Worm (Caenorhabditis elegans) whole organism, L1 larva: ENCODE data around the gene Y38F1A.2.

Experiments used
- C16A3.4 ChIP-seq: fragments of 150-350 bp; optimal IDR thresholded peaks from 2 replicates; lab custom pipeline; 2014; ENCODE audit warnings: missing biosample characterization, missing genetic modification characterization
- C34B4.2 ChIP-seq: sonication (generic microtip); optimal IDR thresholded peaks from 2 replicates; lab custom pipeline; 2017; ENCODE audit warnings: mild to moderate bottlenecking, missing genetic modification characterization, missing compliant biosample characterization
- F16B12.6 ChIP-seq: fragments of 150-350 bp; optimal IDR thresholded peaks from 2 replicates; lab custom pipeline; 2014; ENCODE audit warnings: missing biosample characterization, missing genetic modification characterization
- aha-1 ChIP-seq: fragments of 150-350 bp; optimal IDR thresholded peaks from 2 replicates; lab custom pipeline; 2014; ENCODE audit warnings: missing biosample characterization, missing genetic modification characterization
- alr-1 ChIP-seq: fragments of 200-800 bp; sonication (Bioruptor generic); optimal IDR thresholded peaks from 2 replicates; lab custom pipeline; 2018; ENCODE audit warnings: borderline replicate concordance, mild to moderate bottlenecking, missing genetic modification characterization, missing compliant biosample characterization
- aly-2 ChIP-seq: fragments of 150-350 bp; optimal IDR thresholded peaks from 2 replicates; lab custom pipeline; 2014; ENCODE audit warnings: missing biosample characterization, missing genetic modification characterization
- ceh-63 ChIP-seq: fragments of 200-800 bp; sonication (Bioruptor generic); optimal IDR thresholded peaks from 2 replicates; lab custom pipeline; 2018; ENCODE audit warnings: mild to moderate bottlenecking, missing genetic modification characterization, missing compliant biosample characterization
- ceh-82 ChIP-seq, 3 experiments: fragments of 150-350 bp in 1 of 3; sonication (generic microtip) in 2 of 3; optimal IDR thresholded peaks; 2 replicates each; lab custom pipeline; 2014 to 2017; ENCODE audit warnings: missing biosample characterization in 3 of 3, missing genetic modification characterization in 3 of 3
- ceh-90 ChIP-seq: sonication (generic microtip); optimal IDR thresholded peaks from 2 replicates; lab custom pipeline; 2016; ENCODE audit warnings: missing genetic modification characterization, missing compliant biosample characterization
- ces-1 ChIP-seq: fragments of 150-350 bp; optimal IDR thresholded peaks from 2 replicates; lab custom pipeline; 2014; ENCODE audit warnings: missing biosample characterization, missing genetic modification reagents, missing genetic modification characterization
- dpl-1 ChIP-seq, 3 experiments: fragments of 150-350 bp in 2 of 3; sonication (generic microtip) in 1 of 3; optimal IDR thresholded peaks; 2 replicates each; lab custom pipeline; 2014 to 2017; ENCODE audit warnings: missing biosample characterization in 3 of 3, missing genetic modification characterization in 3 of 3, missing genetic modification reagents in 3 of 3
- dsc-1 ChIP-seq: sonication (generic microtip); optimal IDR thresholded peaks from 2 replicates; lab custom pipeline; 2016; ENCODE audit warnings: mild to moderate bottlenecking, missing genetic modification characterization, missing compliant biosample characterization
- efl-1 ChIP-seq, 4 experiments: fragments of 150-350 bp; optimal IDR thresholded peaks in 3 of 4; peaks in 1 of 4; 1 replicate in 1 of 4; 2 replicates in 3 of 4; lab custom pipeline; 2014; ENCODE audit warnings: missing biosample characterization in 2 of 4, missing genetic modification characterization in 2 of 4, missing genetic modification reagents in 2 of 4
- efl-3 ChIP-seq: fragments of 200-800 bp; sonication (Bioruptor generic); optimal IDR thresholded peaks from 2 replicates; lab custom pipeline; 2018; ENCODE audit warnings: mild to moderate bottlenecking, missing genetic modification characterization, missing compliant biosample characterization
- egl-13 ChIP-seq: sonication (generic microtip); optimal IDR thresholded peaks from 2 replicates; lab custom pipeline; 2016; ENCODE audit warnings: missing genotype, missing genetic modification reagents, missing genetic modification characterization, missing compliant biosample characterization
- elt-3 ChIP-seq, 6 experiments: fragments of 150-350 bp in 1 of 6; sonication (generic microtip); optimal IDR thresholded peaks; 2 replicates each; lab custom pipeline; 2017 to 2018; ENCODE audit warnings: missing biosample characterization in 6 of 6, missing genetic modification characterization in 6 of 6, inconsistent platforms in 1 of 6
- ets-5 ChIP-seq: fragments of 200-800 bp; sonication (Bioruptor generic); IDR thresholded peaks from 2 replicates; pipeline ENCODE4 v1.3.6; 2022; ENCODE audit warnings: missing genetic modification characterization, missing compliant biosample characterization
- hlh-17 ChIP-seq: fragments of 200-800 bp; sonication (Bioruptor generic); optimal IDR thresholded peaks from 2 replicates; lab custom pipeline; 2018; ENCODE audit warnings: missing genetic modification characterization, mild to moderate bottlenecking, missing compliant biosample characterization, moderate library complexity, borderline replicate concordance
- hlh-4 ChIP-seq: sonication (generic microtip); optimal IDR thresholded peaks from 2 replicates; lab custom pipeline; 2016; ENCODE audit warnings: mild to moderate bottlenecking, missing genetic modification characterization, missing compliant biosample characterization
- isw-1 ChIP-seq: fragments of 200-800 bp; sonication (Bioruptor generic); IDR thresholded peaks from 2 replicates; pipeline ENCODE4 v1.3.6; 2022; ENCODE audit warnings: missing genetic modification characterization, missing compliant biosample characterization
- jun-1 ChIP-seq: fragments of 150-350 bp; optimal IDR thresholded peaks from 2 replicates; lab custom pipeline; 2014; ENCODE audit warnings: missing biosample characterization, missing genetic modification reagents, missing genetic modification characterization
- lin-15B ChIP-seq: fragments of 150-350 bp; sonication (generic microtip); optimal IDR thresholded peaks from 3 replicates; lab custom pipeline; 2014; ENCODE audit warnings: missing biosample characterization, missing genetic modification characterization
- mab-9 ChIP-seq: fragments of 200-800 bp; sonication (Bioruptor generic); IDR thresholded peaks from 2 replicates; pipeline ENCODE4 v1.3.6; 2022; ENCODE audit warnings: missing genetic modification reagents, missing genetic modification characterization, missing compliant biosample characterization
- mef-2 ChIP-seq: fragments of 150-350 bp; optimal IDR thresholded peaks from 2 replicates; lab custom pipeline; 2014; ENCODE audit warnings: missing biosample characterization, missing genetic modification characterization
- mep-1 ChIP-seq: fragments of 150-350 bp; optimal IDR thresholded peaks from 2 replicates; lab custom pipeline; 2014; ENCODE audit warnings: missing biosample characterization, missing genetic modification characterization
- nhr-11 ChIP-seq: fragments of 150-350 bp; optimal IDR thresholded peaks from 2 replicates; lab custom pipeline; 2014; ENCODE audit warnings: missing biosample characterization, missing genetic modification characterization
- nhr-28 ChIP-seq: fragments of 150-350 bp; optimal IDR thresholded peaks from 2 replicates; lab custom pipeline; 2014; ENCODE audit warnings: missing biosample characterization, missing genetic modification characterization
- nhr-71 ChIP-seq: sonication (generic microtip); optimal IDR thresholded peaks from 2 replicates; lab custom pipeline; 2016; ENCODE audit warnings: mild to moderate bottlenecking, missing genetic modification characterization, moderate library complexity, missing compliant biosample characterization
- nhr-76 ChIP-seq: sonication (generic microtip); optimal IDR thresholded peaks from 2 replicates; lab custom pipeline; 2017; ENCODE audit warnings: missing biosample characterization, missing genetic modification characterization
- nhr-77 ChIP-seq: fragments of 150-350 bp; optimal IDR thresholded peaks from 2 replicates; lab custom pipeline; 2014; ENCODE audit warnings: missing biosample characterization, missing genetic modification characterization
- pag-3 ChIP-seq: sonication (generic microtip); optimal IDR thresholded peaks from 2 replicates; lab custom pipeline; 2017; ENCODE audit warnings: missing genetic modification characterization, mild to moderate bottlenecking, missing compliant biosample characterization, antibody characterized with exemption, borderline replicate concordance; ENCODE audit not compliant: insufficient read depth
- pqm-1 ChIP-seq: sonication (generic microtip); optimal IDR thresholded peaks from 3 replicates; lab custom pipeline; 2017; ENCODE audit warnings: missing biosample characterization, missing genetic modification characterization
- rnt-1 ChIP-seq: sonication (generic microtip); optimal IDR thresholded peaks from 2 replicates; lab custom pipeline; 2016; ENCODE audit warnings: mild to moderate bottlenecking, missing genetic modification characterization, moderate library complexity, missing compliant biosample characterization
- skn-1 ChIP-seq: fragments of 150-350 bp; optimal IDR thresholded peaks from 2 replicates; lab custom pipeline; 2014; ENCODE audit warnings: missing biosample characterization, missing genetic modification characterization
- snpc-4 ChIP-seq: fragments of 150-350 bp; optimal IDR thresholded peaks from 2 replicates; lab custom pipeline; 2014; ENCODE audit warnings: missing biosample characterization, missing genetic modification characterization
- snu-23 ChIP-seq: sonication (generic microtip); optimal IDR thresholded peaks from 2 replicates; lab custom pipeline; 2016; ENCODE audit warnings: missing genetic modification characterization, missing compliant biosample characterization
- sox-4 ChIP-seq: sonication (generic microtip); optimal IDR thresholded peaks from 2 replicates; lab custom pipeline; 2016; ENCODE audit warnings: missing genetic modification characterization, missing compliant biosample characterization
- swsn-7 ChIP-seq: sonication (generic microtip); optimal IDR thresholded peaks from 2 replicates; lab custom pipeline; 2016; ENCODE audit warnings: missing genetic modification characterization, missing compliant biosample characterization
- tbx-2 ChIP-seq: sonication (generic microtip); optimal IDR thresholded peaks from 2 replicates; lab custom pipeline; 2016; ENCODE audit warnings: missing genetic modification characterization, missing compliant biosample characterization
- tlp-1 ChIP-seq: fragments of 150-350 bp; optimal IDR thresholded peaks from 2 replicates; lab custom pipeline; 2014; ENCODE audit warnings: missing biosample characterization, missing genetic modification characterization
- unc-30 ChIP-seq: sonication (generic microtip); optimal IDR thresholded peaks from 2 replicates; lab custom pipeline; 2017; ENCODE audit warnings: missing biosample characterization, missing genetic modification characterization
- unc-86 ChIP-seq: sonication (generic microtip); optimal IDR thresholded peaks from 2 replicates; lab custom pipeline; 2016; ENCODE audit warnings: missing genetic modification characterization, missing compliant biosample characterization
- xbp-1 ChIP-seq: sonication (generic microtip); optimal IDR thresholded peaks from 2 replicates; lab custom pipeline; 2016; ENCODE audit warnings: missing genetic modification characterization, missing compliant biosample characterization

The Y38F1A.2 gene

ce11 chrII:12954670-12955069 lies at the start of gene Y38F1A.2, which contains the start of gene Y38F1A.1:
Gene Y38F1A.2 (plus strand): TSS chrII:12954958.
Gene Y38F1A.1 (minus strand): TSS chrII:12954770.
- TF ChIP-seq efl-1 (optimal IDR thresholded peaks at IDR 0.05; lab: Kevin White, UChicago) (no peak), efl-1 (GFP tag; optimal IDR thresholded peaks at IDR 0.05 in 1 of 2; lab: Kevin White, UChicago) (peak in 1 of 2 experiments; percentile 37), aha-1 (tag; lab: Kevin White, UChicago) (no peak), rnt-1 (tag; lab: Kevin White, UChicago) (no peak), hlh-4 (tag; lab: Kevin White, UChicago) (no peak), alr-1 (tag; lab: Kevin White, UChicago) (no peak), unc-86 (tag; lab: Kevin White, UChicago) (no peak), aly-2 (tag; lab: Kevin White, UChicago) (no peak)

- TF ChIP-seq efl-1 (optimal IDR thresholded peaks at IDR 0.05; lab: Kevin White, UChicago) (no peak), efl-1 (GFP tag; optimal IDR thresholded peaks at IDR 0.05 in 1 of 2; lab: Kevin White, UChicago) (peak in 1 of 2 experiments; percentile 42), nhr-77 (tag; lab: Kevin White, UChicago) (no peak)
Observed at ce11 chrII:12907070-12907469, 47.7 kb upstream of the Y38F1A.2 start, which contains the start of gene nspb-11. Gene nspb-11 (plus strand): TSS chrII:12907370.

- TF ChIP-seq efl-1 (optimal IDR thresholded peaks at IDR 0.05; lab: Kevin White, UChicago) (no peak), efl-1 (GFP tag; optimal IDR thresholded peaks at IDR 0.05 in 1 of 2; lab: Kevin White, UChicago) (peak in 1 of 2 experiments; percentile 21), sox-4 (tag; lab: Kevin White, UChicago) (no peak)
Observed at ce11 chrII:12908779-12909178, 46.0 kb upstream of the Y38F1A.2 start, which contains the start of gene ddn-2. Gene ddn-2 (plus strand): TSS chrII:12909079.

- TF ChIP-seq pqm-1 (tag; lab: Kevin White, UChicago) = no peak
- TF ChIP-seq lin-15B (tag; lab: Kevin White, UChicago) = no peak
- TF ChIP-seq ceh-82 (tag; optimal IDR thresholded peaks at IDR 0.05; lab: Kevin White, UChicago) = peak in 1 of 3 experiments; percentile 29
- TF ChIP-seq hlh-17 (GFP tag; lab: Kevin White, UChicago) = no peak
- TF ChIP-seq ceh-63 = no peak
- TF ChIP-seq mef-2 = no peak
- peak; percentile 42 for TF ChIP-seq sox-4 (tag; lab: Kevin White, UChicago)
- peak; percentile 67 for TF ChIP-seq tbx-2 (tag; lab: Kevin White, UChicago)
- TF ChIP-seq xbp-1 = peak; percentile 59
- no peak for TF ChIP-seq ces-1 (GFP tag; lab: Kevin White, UChicago)
- TF ChIP-seq C34B4.2 (tag; lab: Kevin White, UChicago) = no peak
- no peak for TF ChIP-seq nhr-76
- TF ChIP-seq nhr-28 (tag; lab: Kevin White, UChicago) = no peak
- TF ChIP-seq F16B12.6 (tag; lab: Kevin White, UChicago) = no peak
- peak; percentile 18 for TF ChIP-seq C16A3.4 (tag; lab: Kevin White, UChicago)
- TF ChIP-seq snu-23 = peak; percentile 60
- TF ChIP-seq ets-5 (GFP tag; lab: Robert Waterston, UW) = no peak
- no peak for TF ChIP-seq isw-1 (GFP tag; lab: Robert Waterston, UW)
- peak; percentile 87 to 92 (median 90) for TF ChIP-seq dpl-1 (GFP tag; optimal IDR thresholded peaks at IDR 0.05; lab: Kevin White, UChicago)
- no peak for TF ChIP-seq alr-1 (tag; lab: Kevin White, UChicago)
- peak; percentile 94 to 95 for TF ChIP-seq efl-1 (optimal IDR thresholded peaks at IDR 0.05; lab: Kevin White, UChicago)
- peak; percentile 89 to 99 for TF ChIP-seq efl-1 (GFP tag; optimal IDR thresholded peaks at IDR 0.05 in 1 of 2; lab: Kevin White, UChicago)
- TF ChIP-seq dsc-1 = peak; percentile 82
- no peak for TF ChIP-seq efl-3 (GFP tag; lab: Kevin White, UChicago)
- TF ChIP-seq elt-3 (tag; optimal IDR thresholded peaks at IDR 0.05; lab: Kevin White, UChicago) = peak in 1 of 6 experiments; percentile 14
- TF ChIP-seq rnt-1 (tag; lab: Kevin White, UChicago) = peak; percentile 92
- no peak for TF ChIP-seq aha-1 (tag; lab: Kevin White, UChicago)
- TF ChIP-seq unc-30 (tag; lab: Kevin White, UChicago) = no peak
- TF ChIP-seq tlp-1 (tag; lab: Kevin White, UChicago) = no peak
- TF ChIP-seq pag-3 (tag; lab: Kevin White, UChicago) = no peak
- TF ChIP-seq egl-13 (tag; lab: Kevin White, UChicago) = peak; percentile 54
- TF ChIP-seq ceh-90 = peak; percentile 82
- TF ChIP-seq nhr-71 (tag; lab: Kevin White, UChicago) = peak; percentile 75
- no peak for TF ChIP-seq jun-1 (tag; lab: Kevin White, UChicago)
- TF ChIP-seq skn-1 (tag; lab: Kevin White, UChicago) = peak; percentile 22
- peak; percentile 17 for TF ChIP-seq snpc-4
- TF ChIP-seq nhr-11 (tag; lab: Kevin White, UChicago) = no peak
- peak; percentile 59 for TF ChIP-seq swsn-7
- peak; percentile 15 for TF ChIP-seq mep-1 (tag; lab: Kevin White, UChicago)
- TF ChIP-seq mab-9 = 0 out of 2 replicates have a peak, but pooled peaks have one; percentile 18
Observed at ce11 chrII:12914514-12915075, 40.2 kb upstream of the Y38F1A.2 start, which contains the start of gene F35C5.12. Gene F35C5.12 (minus strand): TSS chrII:12914564.
